Worm (Caenorhabditis elegans) whole organism, L4 larva: Measurements from ENCODE around the gene ZK262.9.

Source experiments
- D1046.2 ChIP-seq: fragments of 200-800 bp; sonication (Bioruptor generic); IDR thresholded peaks from 2 replicates; pipeline ENCODE4 v1.3.6; 2022; ENCODE audit warnings: missing genetic modification characterization, missing compliant biosample characterization
- R02D3.7 ChIP-seq: fragments of 150-350 bp; sonication (generic microtip); optimal IDR thresholded peaks from 3 replicates; lab custom pipeline; 2014; ENCODE audit warnings: missing biosample characterization, missing genetic modification characterization
- ama-1 ChIP-seq: fragments of 150-350 bp; optimal IDR thresholded peaks from 2 replicates; lab custom pipeline; 2014; ENCODE audit warnings: inconsistent platforms, mixed read lengths
- ces-1 ChIP-seq: fragments of 150-350 bp; sonication (generic microtip); optimal IDR thresholded peaks from 4 replicates; lab custom pipeline; 2014; ENCODE audit warnings: missing biosample characterization, missing genetic modification reagents, missing genetic modification characterization
- daf-8 ChIP-seq: fragments of 200-800 bp; sonication (Bioruptor generic); IDR thresholded peaks from 2 replicates; pipeline ENCODE4 v1.3.6; 2022; ENCODE audit warnings: missing genetic modification characterization, missing compliant biosample characterization
- dve-1 ChIP-seq: sonication (generic microtip); optimal IDR thresholded peaks from 2 replicates; lab custom pipeline; 2017; ENCODE audit warnings: antibody characterized with exemption, mild to moderate bottlenecking, missing genetic modification characterization, missing compliant biosample characterization; ENCODE audit not compliant: insufficient read depth
- egl-27 ChIP-seq: sonication (generic microtip); optimal IDR thresholded peaks from 3 replicates; lab custom pipeline; 2017; ENCODE audit warnings: missing biosample characterization, missing genetic modification reagents, missing genetic modification characterization
- hmg-1.1 ChIP-seq: fragments of 200-800 bp; sonication (Bioruptor generic); IDR thresholded peaks from 2 replicates; pipeline ENCODE4 v1.3.6; 2022; ENCODE audit warnings: missing genetic modification reagents, missing genetic modification characterization, missing compliant biosample characterization
- lin-13 ChIP-seq: fragments of 150-350 bp; optimal IDR thresholded peaks from 2 replicates; lab custom pipeline; 2014; ENCODE audit warnings: missing biosample characterization, missing genetic modification reagents, missing genetic modification characterization
- nhr-77 ChIP-seq: fragments of 150-350 bp; optimal IDR thresholded peaks from 2 replicates; lab custom pipeline; 2014; ENCODE audit warnings: missing biosample characterization, missing genetic modification characterization

DNA sequence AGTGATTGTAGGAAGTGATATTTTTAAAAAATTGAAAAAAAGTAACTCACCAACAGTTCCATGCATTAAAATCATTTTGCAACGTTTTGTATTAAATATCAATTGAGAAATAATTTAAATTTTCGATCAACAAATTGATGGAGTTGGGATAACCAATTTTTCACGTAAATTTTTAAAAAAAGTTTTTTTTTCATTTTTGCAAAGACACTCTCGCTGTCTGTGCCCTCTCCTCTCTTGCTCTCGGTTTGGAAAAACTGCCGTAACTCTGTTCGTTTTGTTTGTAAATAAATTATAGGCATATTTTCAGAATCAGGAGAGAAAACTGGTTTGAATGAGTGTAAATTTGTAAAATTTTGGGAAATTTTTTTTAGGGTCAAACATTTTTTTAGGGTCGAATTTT, 41.8 kb upstream of the ZK262.9 start, which contains the start of gene Y51A2B.16:
- TF ChIP-seq nhr-77 (tag; lab: Kevin White, UChicago) (no peak), ces-1 (GFP tag; lab: Kevin White, UChicago) (no peak), daf-8 (no peak), ama-1 (lab: Kevin White, UChicago) (no peak), hmg-1.1 (GFP tag; lab: Robert Waterston, UW) (no peak), dve-1 (tag; lab: Kevin White, UChicago) (no peak), R02D3.7 (tag; lab: Kevin White, UChicago) (no peak), lin-13 (GFP tag; lab: Kevin White, UChicago) (no peak), D1046.2 (GFP tag; lab: Robert Waterston, UW) (no peak), egl-27 (tag; lab: Kevin White, UChicago) (no peak)
